Worm (Caenorhabditis elegans) whole organism, L4 larva: Measurements from ENCODE around the gene otpl-6.
A peak's percentile ranks its signal among the peaks of the same experiment; 100 is the strongest.

Experiments
- F10B5.3 ChIP-seq: sonication (generic microtip); optimal IDR thresholded peaks from 2 replicates; lab custom pipeline; 2016; ENCODE audit warnings: mild to moderate bottlenecking, missing genetic modification characterization, missing compliant biosample characterization
- F26F4.8 ChIP-seq: fragments of 200-800 bp; sonication (Bioruptor generic); conservative IDR thresholded peaks from 2 replicates; pipeline ENCODE4 v1.3.6; 2022; ENCODE audit warnings: missing genetic modification characterization, missing compliant biosample characterization
- F37D6.2 ChIP-seq: sonication (generic microtip); optimal IDR thresholded peaks from 2 replicates; lab custom pipeline; 2016; ENCODE audit warnings: mild to moderate bottlenecking, missing genetic modification characterization, missing compliant biosample characterization
- F44E2.7 ChIP-seq: fragments of 200-800 bp; sonication (Bioruptor generic); IDR thresholded peaks from 2 replicates; pipeline ENCODE4 v2.1.2; 2022; ENCODE audit warnings: missing genetic modification characterization, missing compliant biosample characterization
- F49E8.2 ChIP-seq: sonication (generic microtip); optimal IDR thresholded peaks from 2 replicates; lab custom pipeline; 2016; ENCODE audit warnings: missing compliant biosample characterization, mild to moderate bottlenecking, missing genetic modification characterization, borderline replicate concordance
- T26A8.4 ChIP-seq: fragments of 200-800 bp; sonication (Bioruptor generic); IDR thresholded peaks from 2 replicates; pipeline ENCODE4 v1.3.6; 2022; ENCODE audit warnings: missing genetic modification characterization, missing compliant biosample characterization
- Y5F2A.4 ChIP-seq: fragments of 200-800 bp; sonication (Bioruptor generic); optimal IDR thresholded peaks from 2 replicates; lab custom pipeline; 2018; ENCODE audit warnings: mild to moderate bottlenecking, missing genetic modification characterization, missing compliant biosample characterization
- ZK337.2 ChIP-seq: fragments of 200-800 bp; sonication (Bioruptor generic); IDR thresholded peaks from 2 replicates; pipeline ENCODE4 v1.3.6; 2022; ENCODE audit warnings: missing genetic modification reagents, missing genetic modification characterization, missing compliant biosample characterization
- ZK546.5 ChIP-seq, 2 experiments: sonication (generic microtip); optimal IDR thresholded peaks; 2 replicates each; lab custom pipeline; 2017; ENCODE audit warnings: missing biosample characterization in 2 of 2, missing genetic modification characterization in 2 of 2
- aha-1 ChIP-seq: fragments of 150-350 bp; peaks from one replicate; lab custom pipeline; 2014; ENCODE audit warnings: missing biosample characterization, missing genetic modification characterization
- aly-2 ChIP-seq: sonication (generic microtip); optimal IDR thresholded peaks from 2 replicates; lab custom pipeline; 2018; ENCODE audit warnings: missing biosample characterization, missing genetic modification characterization
- ama-1 ChIP-seq: fragments of 150-350 bp; optimal IDR thresholded peaks from 2 replicates; lab custom pipeline; 2014; ENCODE audit warnings: inconsistent platforms, mixed read lengths
- attf-4 ChIP-seq: sonication (generic microtip); optimal IDR thresholded peaks from 3 replicates; lab custom pipeline; 2017; ENCODE audit warnings: missing biosample characterization, missing genetic modification characterization
- ceh-44 ChIP-seq: fragments of 200-800 bp; sonication (Bioruptor generic); IDR thresholded peaks from 2 replicates; pipeline ENCODE4 v1.3.6; 2022; ENCODE audit warnings: missing genetic modification reagents, missing genetic modification characterization, missing compliant biosample characterization
- ceh-62 ChIP-seq: sonication (generic microtip); optimal IDR thresholded peaks from 2 replicates; lab custom pipeline; 2017; ENCODE audit warnings: missing biosample characterization, missing genetic modification characterization
- ces-1 ChIP-seq: fragments of 150-350 bp; sonication (generic microtip); optimal IDR thresholded peaks from 4 replicates; lab custom pipeline; 2014; ENCODE audit warnings: missing biosample characterization, missing genetic modification reagents, missing genetic modification characterization
- ctbp-1 ChIP-seq: fragments of 200-800 bp; sonication (Bioruptor generic); IDR thresholded peaks from 2 replicates; pipeline ENCODE4 v1.3.6; 2022; ENCODE audit warnings: missing genetic modification reagents, missing genetic modification characterization, missing compliant biosample characterization
- daf-12 ChIP-seq: fragments of 150-350 bp; optimal IDR thresholded peaks from 2 replicates; lab custom pipeline; 2014; ENCODE audit warnings: missing biosample characterization, missing genetic modification reagents, missing genetic modification characterization
- daf-8 ChIP-seq: fragments of 200-800 bp; sonication (Bioruptor generic); IDR thresholded peaks from 2 replicates; pipeline ENCODE4 v1.3.6; 2022; ENCODE audit warnings: missing genetic modification characterization, missing compliant biosample characterization
- dmd-8 ChIP-seq: fragments of 200-800 bp; sonication (Bioruptor generic); IDR thresholded peaks from 2 replicates; pipeline ENCODE4 v1.3.6; 2022; ENCODE audit warnings: missing genetic modification characterization, missing compliant biosample characterization
- dmd-9 ChIP-seq: fragments of 200-800 bp; sonication (Bioruptor generic); IDR thresholded peaks from 2 replicates; pipeline ENCODE4 v1.3.6; 2022; ENCODE audit warnings: missing genetic modification reagents, missing genetic modification characterization, missing compliant biosample characterization
- duxl-1 ChIP-seq: sonication (generic microtip); optimal IDR thresholded peaks from 2 replicates; lab custom pipeline; 2016; ENCODE audit warnings: mild to moderate bottlenecking, missing genetic modification characterization, moderate library complexity, missing compliant biosample characterization; ENCODE audit not compliant: poor library complexity
- fkh-10 ChIP-seq: fragments of 150-350 bp; optimal IDR thresholded peaks from 2 replicates; lab custom pipeline; 2014; ENCODE audit warnings: missing biosample characterization, missing genetic modification reagents, missing genetic modification characterization
- fos-1 ChIP-seq: fragments of 150-350 bp; optimal IDR thresholded peaks from 2 replicates; lab custom pipeline; 2014; ENCODE audit warnings: missing biosample characterization, missing genetic modification characterization
- gei-8 ChIP-seq: fragments of 200-800 bp; sonication (Bioruptor generic); optimal IDR thresholded peaks from 2 replicates; lab custom pipeline; 2018; ENCODE audit warnings: mild to moderate bottlenecking, missing genetic modification characterization, missing compliant biosample characterization
- hmg-1.1 ChIP-seq: fragments of 200-800 bp; sonication (Bioruptor generic); IDR thresholded peaks from 2 replicates; pipeline ENCODE4 v1.3.6; 2022; ENCODE audit warnings: missing genetic modification reagents, missing genetic modification characterization, missing compliant biosample characterization
- jun-1 ChIP-seq: fragments of 150-350 bp; optimal IDR thresholded peaks from 2 replicates; lab custom pipeline; 2014; ENCODE audit warnings: missing biosample characterization, missing genetic modification reagents, missing genetic modification characterization
- lim-7 ChIP-seq: fragments of 200-800 bp; sonication (Bioruptor generic); IDR thresholded peaks from 2 replicates; pipeline ENCODE4 v1.3.6; 2022; ENCODE audit warnings: missing genetic modification characterization, missing compliant biosample characterization
- lin-15B ChIP-seq: fragments of 150-350 bp; sonication (generic microtip); optimal IDR thresholded peaks from 3 replicates; lab custom pipeline; 2014; ENCODE audit warnings: missing biosample characterization, missing genetic modification characterization
- lin-38 ChIP-seq: fragments of 200-800 bp; sonication (Bioruptor generic); IDR thresholded peaks from 2 replicates; pipeline ENCODE4 v1.3.6; 2022; ENCODE audit warnings: missing genetic modification reagents, missing genetic modification characterization, missing compliant biosample characterization
- madf-9 ChIP-seq: fragments of 200-800 bp; sonication (Bioruptor generic); conservative IDR thresholded peaks from 2 replicates; pipeline ENCODE4 v1.3.6; 2022; ENCODE audit warnings: missing genetic modification reagents, missing genetic modification characterization, missing compliant biosample characterization
- mes-2 ChIP-seq: sonication (generic microtip); optimal IDR thresholded peaks from 2 replicates; lab custom pipeline; 2016; ENCODE audit warnings: missing genotype, mild to moderate bottlenecking, missing genetic modification characterization, missing compliant biosample characterization; ENCODE audit not compliant: poor library complexity, severe bottlenecking
- mxl-2 ChIP-seq: fragments of 200-800 bp; sonication (Bioruptor generic); conservative IDR thresholded peaks from 2 replicates; pipeline ENCODE4 v1.3.6; 2022; ENCODE audit warnings: missing genetic modification reagents, missing genetic modification characterization, missing compliant biosample characterization
- mxl-3 ChIP-seq: fragments of 200-800 bp; sonication (Bioruptor generic); optimal IDR thresholded peaks from 2 replicates; lab custom pipeline; 2018; ENCODE audit warnings: mild to moderate bottlenecking, missing genetic modification characterization, missing compliant biosample characterization
- nhr-102 ChIP-seq: sonication (generic microtip); optimal IDR thresholded peaks from 2 replicates; lab custom pipeline; 2016; ENCODE audit warnings: mild to moderate bottlenecking, missing genetic modification characterization, moderate library complexity, missing compliant biosample characterization
- nhr-25 ChIP-seq: sonication (generic microtip); optimal IDR thresholded peaks from 2 replicates; lab custom pipeline; 2017; ENCODE audit warnings: missing genetic modification characterization, mild to moderate bottlenecking, missing compliant biosample characterization, antibody characterized with exemption, moderate library complexity, borderline replicate concordance; ENCODE audit not compliant: insufficient read depth
- nhr-41 ChIP-seq: fragments of 200-800 bp; sonication (Bioruptor generic); IDR thresholded peaks from 2 replicates; pipeline ENCODE4 v1.3.6; 2022; ENCODE audit warnings: missing genetic modification reagents, missing genetic modification characterization, missing compliant biosample characterization
- nhr-48 ChIP-seq: sonication (generic microtip); optimal IDR thresholded peaks from 2 replicates; lab custom pipeline; 2016; ENCODE audit warnings: mild to moderate bottlenecking, missing genetic modification characterization, missing compliant biosample characterization
- nhr-6 ChIP-seq: fragments of 150-350 bp; optimal IDR thresholded peaks from 2 replicates; lab custom pipeline; 2014; ENCODE audit warnings: missing biosample characterization, missing genetic modification characterization
- nhr-76 ChIP-seq: fragments of 150-350 bp; optimal IDR thresholded peaks from 2 replicates; lab custom pipeline; 2014; ENCODE audit warnings: missing biosample characterization, missing genetic modification characterization
- nhr-77 ChIP-seq: fragments of 150-350 bp; optimal IDR thresholded peaks from 2 replicates; lab custom pipeline; 2014; ENCODE audit warnings: missing biosample characterization, missing genetic modification characterization
- pqm-1 ChIP-seq: sonication (generic microtip); optimal IDR thresholded peaks from 2 replicates; lab custom pipeline; 2017; ENCODE audit warnings: missing biosample characterization, missing genetic modification characterization
- rbr-2 ChIP-seq: sonication (generic microtip); optimal IDR thresholded peaks from 2 replicates; lab custom pipeline; 2016; ENCODE audit warnings: missing genotype, missing genetic modification characterization, missing compliant biosample characterization
- skn-1 ChIP-seq: fragments of 150-350 bp; optimal IDR thresholded peaks from 2 replicates; lab custom pipeline; 2014; ENCODE audit warnings: missing biosample characterization, missing genetic modification characterization
- snpc-4 ChIP-seq: fragments of 150-350 bp; optimal IDR thresholded peaks from 2 replicates; lab custom pipeline; 2014; ENCODE audit warnings: missing biosample characterization, missing genetic modification characterization
- tag-97 ChIP-seq: fragments of 200-800 bp; sonication (Bioruptor generic); IDR thresholded peaks from 2 replicates; pipeline ENCODE4 v1.3.6; 2022; ENCODE audit warnings: missing genetic modification characterization, missing compliant biosample characterization
- tra-1 ChIP-seq: fragments of 200-800 bp; sonication (Bioruptor generic); IDR thresholded peaks from 2 replicates; pipeline ENCODE4 v1.3.6; 2022; ENCODE audit warnings: missing genetic modification reagents, missing genetic modification characterization, missing compliant biosample characterization
- unc-130 ChIP-seq: sonication (generic microtip); optimal IDR thresholded peaks from 2 replicates; lab custom pipeline; 2016; ENCODE audit warnings: missing genetic modification reagents, missing genetic modification characterization, missing compliant biosample characterization
- unc-39 ChIP-seq: sonication (generic microtip); optimal IDR thresholded peaks from 2 replicates; lab custom pipeline; 2017; ENCODE audit warnings: missing biosample characterization, missing genetic modification characterization
- vab-7 ChIP-seq: fragments of 200-800 bp; sonication (Bioruptor generic); IDR thresholded peaks from 2 replicates; pipeline ENCODE4 v1.3.6; 2022; ENCODE audit warnings: missing genetic modification reagents, missing genetic modification characterization, missing compliant biosample characterization
- zip-11 ChIP-seq: fragments of 200-800 bp; sonication (Bioruptor generic); IDR thresholded peaks from 2 replicates; pipeline ENCODE4 v1.3.6; 2022; ENCODE audit warnings: missing genetic modification characterization, missing compliant biosample characterization
- ztf-11 ChIP-seq: fragments of 150-350 bp; optimal IDR thresholded peaks from 2 replicates; lab custom pipeline; 2014; ENCODE audit warnings: missing biosample characterization, missing genetic modification characterization
- ztf-7 ChIP-seq: fragments of 150-350 bp; optimal IDR thresholded peaks from 2 replicates; lab custom pipeline; 2014; ENCODE audit warnings: missing biosample characterization, missing genetic modification characterization

otpl-6 gene

DNA sequence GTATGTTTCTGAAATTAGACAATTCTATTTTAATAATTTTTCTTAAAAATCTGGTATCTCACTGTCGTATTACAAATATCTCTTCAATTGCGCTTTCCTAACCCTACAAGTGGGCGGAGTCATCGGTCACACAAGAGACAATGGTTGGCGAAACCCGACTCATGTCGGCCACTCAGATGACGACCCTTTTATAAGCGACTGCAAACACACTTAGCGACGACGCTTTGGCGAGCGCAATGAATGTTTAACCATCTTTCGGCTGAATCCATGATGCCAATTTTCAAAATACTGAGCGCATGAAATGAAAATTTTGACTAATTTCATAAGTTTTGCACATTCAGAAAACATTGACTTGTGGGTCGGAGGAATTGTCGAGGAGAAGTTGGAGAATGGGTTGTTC, 25.5 kb upstream of the otpl-6 start (continued):
- peak; percentile 96 for TF ChIP-seq rbr-2
- peak; percentile 89 for TF ChIP-seq jun-1
- TF ChIP-seq hmg-1.1 = peak; percentile 99
- peak; percentile 100 for TF ChIP-seq gei-8 (GFP tag; lab: Kevin White, UChicago)
- TF ChIP-seq nhr-102 (tag; lab: Kevin White, UChicago) = peak; percentile 97
- no peak for TF ChIP-seq daf-12 (tag; lab: Kevin White, UChicago)
- TF ChIP-seq tag-97 (GFP tag; lab: Robert Waterston, UW) = peak; percentile 88; the same call in 1 of the 2 replicates
- TF ChIP-seq lin-38 = peak; percentile 95
- TF ChIP-seq ZK337.2 = peak; percentile 98
- peak; percentile 60 for TF ChIP-seq lin-15B (tag; lab: Kevin White, UChicago)
- peak; percentile 96 for TF ChIP-seq ceh-44
- peak; percentile 92 for TF ChIP-seq zip-11 (GFP tag; lab: Robert Waterston, UW)
- TF ChIP-seq Y5F2A.4 = peak; percentile 98
- TF ChIP-seq T26A8.4 (GFP tag; lab: Robert Waterston, UW) = peak; percentile 99
- peak; percentile 100 for TF ChIP-seq lim-7 (GFP tag; lab: Robert Waterston, UW)
- peak; percentile 98 for TF ChIP-seq daf-8 (GFP tag; lab: Robert Waterston, UW)
- TF ChIP-seq ZK546.5 (tag; optimal IDR thresholded peaks at IDR 0.05; lab: Kevin White, UChicago) = no peak
- peak; percentile 97 for TF ChIP-seq madf-9 (GFP tag; lab: Robert Waterston, UW)
- TF ChIP-seq duxl-1 (tag; lab: Kevin White, UChicago) = peak; percentile 98
- TF ChIP-seq nhr-48 (tag; lab: Kevin White, UChicago) = peak; percentile 92
- TF ChIP-seq mes-2 (tag; lab: Kevin White, UChicago) = peak; percentile 96
- TF ChIP-seq F26F4.8 = peak; percentile 100
- TF ChIP-seq ama-1 (lab: Kevin White, UChicago) = no peak
- TF ChIP-seq unc-39 = no peak
- TF ChIP-seq fos-1 (tag; lab: Kevin White, UChicago) = peak; percentile 47
- TF ChIP-seq fkh-10 (GFP tag; lab: Kevin White, UChicago) = no peak
- peak; percentile 99 for TF ChIP-seq snpc-4 (tag; lab: Kevin White, UChicago)
- peak; percentile 94 for TF ChIP-seq unc-130
- peak; percentile 74 for TF ChIP-seq ces-1
- peak; percentile 91 for TF ChIP-seq F37D6.2
- peak; percentile 100 for TF ChIP-seq F44E2.7 (GFP tag; lab: Robert Waterston, UW)
- peak; percentile 99 for TF ChIP-seq vab-7 (GFP tag; lab: Robert Waterston, UW)
- no peak for TF ChIP-seq ztf-11
- TF ChIP-seq nhr-25 (tag; lab: Kevin White, UChicago) = peak; percentile 30
- TF ChIP-seq dmd-8 (GFP tag; lab: Robert Waterston, UW) = peak; percentile 100
- peak; percentile 97 for TF ChIP-seq dmd-9 (GFP tag; lab: Robert Waterston, UW)
- TF ChIP-seq aha-1 (tag; lab: Kevin White, UChicago) = peak; percentile 98
- TF ChIP-seq nhr-41 (GFP tag; lab: Robert Waterston, UW) = peak; percentile 100
- peak; percentile 82 for TF ChIP-seq nhr-6 (tag; lab: Kevin White, UChicago)
- no peak for TF ChIP-seq ceh-62
- peak; percentile 95 for TF ChIP-seq mxl-3 (GFP tag; lab: Kevin White, UChicago)
- TF ChIP-seq mxl-2 = peak; percentile 95
- no peak for TF ChIP-seq pqm-1 (tag; lab: Kevin White, UChicago)
- TF ChIP-seq F49E8.2 (tag; lab: Kevin White, UChicago) = peak; percentile 98
- peak; percentile 99 for TF ChIP-seq ctbp-1 (GFP tag; lab: Robert Waterston, UW)
- no peak for TF ChIP-seq skn-1 (tag; lab: Kevin White, UChicago)
- peak; percentile 79 for TF ChIP-seq nhr-77
- TF ChIP-seq F10B5.3 (tag; lab: Kevin White, UChicago) = peak; percentile 95
- peak; percentile 97 for TF ChIP-seq aly-2 (tag; lab: Kevin White, UChicago)
- TF ChIP-seq tra-1 (GFP tag; lab: Robert Waterston, UW) = peak; percentile 99
- TF ChIP-seq attf-4 (tag; lab: Kevin White, UChicago) = peak; percentile 86
- TF ChIP-seq ztf-7 (tag; lab: Kevin White, UChicago) = peak; percentile 95
- no peak for TF ChIP-seq nhr-76
